Fruit fly (Drosophila melanogaster): ENCODE results near the gene east.

DNA sequence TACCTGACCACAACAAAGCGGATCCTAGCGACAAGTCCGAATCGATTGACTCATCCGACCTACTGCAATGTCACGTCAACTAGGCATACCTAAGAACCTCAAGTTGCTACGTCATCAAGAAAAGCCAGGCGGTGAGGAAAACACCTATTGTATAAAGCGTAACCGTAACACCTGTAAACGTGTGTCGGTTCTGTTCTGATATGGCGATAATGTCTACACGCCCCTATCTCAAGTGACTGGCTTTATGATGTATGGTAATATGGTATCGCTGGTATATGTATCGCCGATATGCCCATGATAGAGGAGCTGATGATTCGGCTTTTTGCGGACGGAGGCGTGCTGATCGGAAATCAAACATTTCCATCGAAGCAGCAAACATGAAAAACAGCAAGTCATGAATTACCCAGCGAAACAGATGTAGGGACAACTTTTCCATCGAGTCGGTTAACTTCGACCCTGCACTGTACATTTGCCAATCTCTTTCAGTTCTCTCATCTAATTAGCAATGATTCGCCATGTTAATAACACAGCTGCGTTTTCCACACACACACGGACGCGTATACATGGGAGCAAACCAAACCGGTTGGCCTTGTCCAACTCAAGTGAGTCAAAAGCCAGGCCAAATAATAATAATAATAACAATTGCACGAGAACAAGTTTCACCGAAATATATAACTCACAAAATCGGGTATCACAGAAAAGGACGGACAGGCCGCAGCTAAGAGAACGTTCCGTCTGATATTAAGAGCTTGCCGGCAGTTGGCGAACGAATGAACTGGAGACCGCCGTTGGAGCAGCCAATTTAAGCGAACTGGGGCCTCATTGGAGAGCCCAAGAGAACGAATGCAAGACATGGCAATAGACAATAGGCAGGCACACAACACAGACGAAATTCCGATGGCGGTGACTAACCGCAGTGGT is 59.4 kb downstream of the east start:
- no peak for TF ChIP-seq CTCF (optimal IDR thresholded peaks at IDR 0.05)
- TF ChIP-seq CG8478 (optimal IDR thresholded peaks at IDR 0.05) = no peak
